Worm (Caenorhabditis elegans) whole organism, early embryonic: ENCODE data around the gene W04D12.1.

ENCODE experiments used
- B0310.2 ChIP-seq: sonication (generic microtip); optimal IDR thresholded peaks from 2 replicates; lab custom pipeline; 2016; ENCODE audit warnings: mild to moderate bottlenecking, missing genetic modification characterization, missing compliant biosample characterization
- F13C5.2 ChIP-seq: sonication (generic microtip); optimal IDR thresholded peaks from 2 replicates; lab custom pipeline; 2017; ENCODE audit warnings: mild to moderate bottlenecking, missing genetic modification characterization, inconsistent platforms, missing compliant biosample characterization
- aly-1 ChIP-seq: sonication (generic microtip); optimal IDR thresholded peaks from 2 replicates; lab custom pipeline; 2016; ENCODE audit warnings: missing genetic modification characterization, missing compliant biosample characterization
- ama-1 ChIP-seq: fragments of 150-350 bp; optimal IDR thresholded peaks from 2 replicates; lab custom pipeline; 2014
- ceh-13 ChIP-seq: fragments of 200-800 bp; sonication (Bioruptor generic); optimal IDR thresholded peaks from 2 replicates; lab custom pipeline; 2018; ENCODE audit warnings: mild to moderate bottlenecking, missing genetic modification characterization, missing compliant biosample characterization
- ceh-36 ChIP-seq: sonication (generic microtip); optimal IDR thresholded peaks from 2 replicates; lab custom pipeline; 2016; ENCODE audit warnings: missing genetic modification characterization, inconsistent platforms, missing compliant biosample characterization
- ets-7 ChIP-seq: sonication (generic microtip); optimal IDR thresholded peaks from 2 replicates; lab custom pipeline; 2016; ENCODE audit warnings: missing genotype, missing genetic modification characterization, missing compliant biosample characterization
- flt-1 ChIP-seq: fragments of 200-800 bp; sonication (Bioruptor generic); IDR thresholded peaks from 2 replicates; pipeline ENCODE4 v1.3.6; 2022; ENCODE audit warnings: missing genetic modification characterization, missing compliant biosample characterization
- hmbx-1 ChIP-seq: sonication (generic microtip); optimal IDR thresholded peaks from 2 replicates; lab custom pipeline; 2016; ENCODE audit warnings: mild to moderate bottlenecking, missing genetic modification characterization, missing compliant biosample characterization
- hmg-4 ChIP-seq: fragments of 200-800 bp; sonication (Bioruptor generic); optimal IDR thresholded peaks from 2 replicates; lab custom pipeline; 2018; ENCODE audit warnings: mild to moderate bottlenecking, missing genetic modification characterization, missing compliant biosample characterization
- hnd-1 ChIP-seq: sonication (generic microtip); optimal IDR thresholded peaks from 2 replicates; lab custom pipeline; 2016; ENCODE audit warnings: missing genetic modification characterization, missing compliant biosample characterization
- pes-1 ChIP-seq: fragments of 200-800 bp; sonication (Bioruptor generic); IDR thresholded peaks from 2 replicates; pipeline ENCODE4 v1.3.6; 2022; ENCODE audit warnings: missing genetic modification reagents, missing genetic modification characterization, missing compliant biosample characterization
- scrt-1 ChIP-seq: fragments of 200-800 bp; sonication (Bioruptor generic); IDR thresholded peaks from 2 replicates; pipeline ENCODE4 v1.3.6; 2022; ENCODE audit warnings: missing genetic modification characterization, missing compliant biosample characterization
- sea-1 ChIP-seq: fragments of 200-800 bp; sonication (Bioruptor generic); conservative IDR thresholded peaks from 2 replicates; pipeline ENCODE4 v1.3.6; 2022; ENCODE audit warnings: missing genetic modification characterization, missing compliant biosample characterization
- tbx-11 ChIP-seq: fragments of 200-800 bp; sonication (Bioruptor generic); IDR thresholded peaks from 2 replicates; pipeline ENCODE4 v1.3.6; 2022; ENCODE audit warnings: missing genetic modification characterization, missing compliant biosample characterization
- tbx-37 ChIP-seq: fragments of 200-800 bp; sonication (Bioruptor generic); conservative IDR thresholded peaks from 2 replicates; pipeline ENCODE4 v1.3.6; 2022; ENCODE audit warnings: missing genetic modification reagents, missing genetic modification characterization, missing compliant biosample characterization
- tra-4 ChIP-seq: sonication (generic microtip); optimal IDR thresholded peaks from 2 replicates; lab custom pipeline; 2017; ENCODE audit warnings: missing genetic modification characterization, missing compliant biosample characterization

Gene W04D12.1

DNA sequence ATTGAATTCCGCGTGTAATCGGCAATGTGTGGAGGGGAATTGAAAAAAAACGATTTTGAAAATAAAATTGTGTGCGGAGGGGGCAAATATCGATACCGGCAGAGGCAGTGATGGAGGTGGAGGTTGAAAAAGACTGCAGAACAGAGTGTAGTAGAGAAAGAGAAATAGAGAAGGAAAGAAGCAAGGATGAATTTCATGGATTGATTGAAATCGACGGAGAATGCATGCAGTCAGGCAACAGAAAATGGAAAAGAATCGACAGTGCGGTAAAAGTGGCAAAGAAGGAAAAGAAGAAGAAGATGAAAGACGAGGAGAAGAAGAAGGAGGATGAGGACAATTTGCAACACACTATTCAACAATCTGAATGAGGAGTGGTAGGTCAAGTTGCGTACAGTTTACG lies at the start of gene W04D12.1:
W04D12.1 (plus strand) TSS at position 111 of the 400 bp plus-strand sequence.
- TF ChIP-seq tbx-11 (no peak), ets-7 (no peak), F13C5.2 (no peak), hmg-4 (GFP tag; lab: Kevin White, UChicago) (no peak), ceh-13 (GFP tag; lab: Kevin White, UChicago) (no peak), scrt-1 (GFP tag; lab: Robert Waterston, UW) (no peak), aly-1 (tag; lab: Kevin White, UChicago) (no peak), ama-1 (lab: Kevin White, UChicago) (no peak), pes-1 (no peak), hnd-1 (tag; lab: Kevin White, UChicago) (no peak), B0310.2 (tag; lab: Kevin White, UChicago) (no peak), tbx-37 (no peak)

DNA sequence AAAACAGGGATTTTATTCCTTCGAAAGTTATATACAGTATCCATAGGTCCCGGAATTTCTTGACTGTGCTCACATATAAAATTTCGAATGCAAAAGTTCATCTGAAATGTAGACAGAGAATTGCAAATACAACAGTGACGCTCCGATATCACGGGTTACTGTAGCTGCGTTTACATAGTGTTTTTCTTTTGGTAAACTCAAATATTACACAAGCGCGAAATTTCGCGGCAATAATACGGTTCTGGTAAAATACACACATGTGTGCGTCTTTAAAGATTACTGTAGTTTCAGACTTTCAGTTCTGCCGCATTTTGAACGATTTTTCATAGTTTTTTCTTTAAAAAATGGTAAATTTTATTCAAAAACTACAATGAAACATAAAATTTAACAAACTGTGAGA lies 46.2 kb upstream of the W04D12.1 start, which contains the start of gene rev-3:
rev-3 (minus strand) TSS at position 101 of the 400 bp plus-strand sequence.
- no peak for TF ChIP-seq flt-1
- no peak for TF ChIP-seq sea-1 (GFP tag; lab: Robert Waterston, UW)
- TF ChIP-seq aly-1 (tag; lab: Kevin White, UChicago) = no peak
- no peak for TF ChIP-seq ets-7
- TF ChIP-seq hmbx-1 (tag; lab: Kevin White, UChicago) = no peak
- TF ChIP-seq hmg-4 (GFP tag; lab: Kevin White, UChicago) = no peak
- TF ChIP-seq hnd-1 (tag; lab: Kevin White, UChicago) = no peak
- TF ChIP-seq B0310.2 (tag; lab: Kevin White, UChicago) = no peak
- no peak for TF ChIP-seq F13C5.2
- no peak for TF ChIP-seq ceh-13 (GFP tag; lab: Kevin White, UChicago)
- no peak for TF ChIP-seq scrt-1 (GFP tag; lab: Robert Waterston, UW)
- TF ChIP-seq pes-1 = no peak
- no peak for TF ChIP-seq tbx-37

DNA sequence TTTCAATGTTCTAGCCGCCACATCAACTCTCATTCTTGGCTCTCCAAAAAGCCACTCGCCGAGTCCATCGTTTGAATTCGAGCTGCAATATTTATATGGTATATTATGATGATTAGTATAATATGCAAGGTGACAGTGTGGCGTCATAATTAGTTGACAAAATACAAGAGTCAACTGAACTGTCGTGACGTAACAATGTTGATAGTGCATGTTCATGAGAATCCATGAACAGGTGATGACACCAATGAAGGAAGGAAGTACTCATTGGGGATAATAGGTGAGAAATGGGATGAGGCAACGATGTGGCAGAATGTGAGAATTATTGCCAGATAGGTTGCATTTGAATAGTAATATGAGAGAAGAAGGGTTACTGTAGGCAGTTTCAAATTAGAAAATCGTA lies 41.7 kb upstream of the W04D12.1 start:
- TF ChIP-seq ceh-36 (no peak), F13C5.2 (no peak), hnd-1 (tag; lab: Kevin White, UChicago) (no peak), hmg-4 (GFP tag; lab: Kevin White, UChicago) (no peak), tbx-11 (no peak), B0310.2 (tag; lab: Kevin White, UChicago) (no peak), sea-1 (GFP tag; lab: Robert Waterston, UW) (no peak), ets-7 (no peak), ama-1 (lab: Kevin White, UChicago) (no peak), tbx-37 (no peak), tra-4 (no peak), ceh-13 (GFP tag; lab: Kevin White, UChicago) (no peak), pes-1 (no peak), hmbx-1 (tag; lab: Kevin White, UChicago) (no peak)

DNA sequence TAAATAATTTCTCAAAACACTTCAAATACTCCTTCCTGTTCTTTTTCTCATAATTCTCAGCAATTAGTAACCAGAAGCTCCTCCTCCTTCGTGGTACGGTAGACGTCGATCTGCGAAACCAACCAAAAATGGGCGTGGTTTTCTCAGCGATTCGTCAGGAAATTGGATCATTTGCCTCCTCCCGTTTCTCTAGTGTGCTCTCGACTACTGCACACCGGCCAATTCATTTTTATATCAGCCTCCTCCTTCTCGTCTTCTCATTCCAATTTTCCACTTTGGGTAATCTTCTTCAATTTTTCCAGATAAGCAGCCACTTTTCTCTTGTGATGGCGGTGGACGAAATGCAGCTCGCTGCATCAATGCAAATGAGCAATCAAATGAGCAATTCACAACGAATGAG lies 38.0 kb upstream of the W04D12.1 start, which contains the start of gene ceh-10:
ceh-10 (plus strand) TSS at position 301 of the 400 bp plus-strand sequence.
- no peak for TF ChIP-seq tbx-37
- TF ChIP-seq sea-1 (GFP tag; lab: Robert Waterston, UW) = no peak
- no peak for TF ChIP-seq aly-1 (tag; lab: Kevin White, UChicago)
- TF ChIP-seq F13C5.2 = no peak
- TF ChIP-seq tbx-11 = no peak
- TF ChIP-seq pes-1 = no peak
- no peak for TF ChIP-seq scrt-1 (GFP tag; lab: Robert Waterston, UW)
- no peak for TF ChIP-seq flt-1
- no peak for TF ChIP-seq hmbx-1 (tag; lab: Kevin White, UChicago)
- TF ChIP-seq hnd-1 (tag; lab: Kevin White, UChicago) = no peak
- TF ChIP-seq ama-1 (lab: Kevin White, UChicago) = no peak
- no peak for TF ChIP-seq ceh-13 (GFP tag; lab: Kevin White, UChicago)
- TF ChIP-seq ets-7 = no peak
- TF ChIP-seq hmg-4 (GFP tag; lab: Kevin White, UChicago) = no peak
- no peak for TF ChIP-seq ceh-36

DNA sequence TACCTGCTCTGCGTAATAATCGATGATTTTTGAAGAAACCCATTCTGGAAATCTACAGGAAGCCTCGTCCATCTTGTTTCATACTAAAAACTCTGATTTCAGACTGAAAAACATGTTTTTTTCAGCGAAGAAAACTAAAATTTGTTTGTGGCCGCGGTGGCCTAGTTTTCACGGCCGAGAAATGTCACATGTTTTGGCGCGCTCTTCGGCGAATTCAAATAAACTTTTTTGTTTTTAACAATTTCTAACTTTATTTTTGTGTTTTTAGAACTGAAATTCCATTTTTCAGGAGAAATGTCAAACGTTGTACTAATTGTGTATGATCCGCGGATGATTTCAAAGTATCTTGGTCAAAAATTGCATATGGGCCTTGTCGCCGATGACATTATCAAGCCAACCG lies 33.8 kb upstream of the W04D12.1 start, which contains the start of the genes polq-1 and him-10:
polq-1 (minus strand) TSS at position 190 of the 400 bp plus-strand sequence.
him-10 (plus strand) TSS at position 290 of the 400 bp plus-strand sequence.
- TF ChIP-seq tbx-37 (no peak), ceh-13 (GFP tag; lab: Kevin White, UChicago) (no peak), B0310.2 (tag; lab: Kevin White, UChicago) (no peak), ceh-36 (no peak), tra-4 (no peak), flt-1 (no peak), F13C5.2 (no peak), scrt-1 (GFP tag; lab: Robert Waterston, UW) (no peak), sea-1 (GFP tag; lab: Robert Waterston, UW) (no peak), aly-1 (tag; lab: Kevin White, UChicago) (no peak), hnd-1 (tag; lab: Kevin White, UChicago) (no peak), hmbx-1 (tag; lab: Kevin White, UChicago) (no peak), ets-7 (no peak), hmg-4 (GFP tag; lab: Kevin White, UChicago) (no peak), ama-1 (lab: Kevin White, UChicago) (no peak), pes-1 (no peak), tbx-11 (no peak)

DNA sequence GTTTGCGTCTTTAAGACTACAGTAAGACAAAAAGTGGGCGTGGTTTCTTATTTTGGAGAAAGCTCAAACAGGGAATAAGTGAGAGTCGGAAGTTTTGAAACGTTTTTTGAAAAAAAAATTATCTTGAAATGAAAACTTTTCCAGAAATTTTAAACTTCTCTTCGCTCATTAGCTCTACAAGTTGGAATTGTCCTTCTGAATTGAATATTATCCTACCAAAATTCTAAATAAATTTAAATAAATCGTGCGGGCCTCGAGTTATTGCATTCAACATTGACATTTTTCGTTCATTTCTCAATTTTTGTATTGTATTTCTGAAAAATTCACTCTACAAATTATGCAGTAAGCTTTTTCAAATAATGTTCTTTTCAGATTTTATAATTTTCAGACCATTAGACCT lies 31.5 kb upstream of the W04D12.1 start, which contains the start of gene R12B2.3:
R12B2.3 (plus strand) TSS at position 301 of the 400 bp plus-strand sequence.
- TF ChIP-seq scrt-1 (GFP tag; lab: Robert Waterston, UW) (no peak), ceh-36 (no peak), hmbx-1 (tag; lab: Kevin White, UChicago) (no peak), tbx-11 (no peak), B0310.2 (tag; lab: Kevin White, UChicago) (no peak), hmg-4 (GFP tag; lab: Kevin White, UChicago) (no peak), F13C5.2 (no peak), tbx-37 (no peak), flt-1 (no peak), tra-4 (no peak), ama-1 (lab: Kevin White, UChicago) (no peak), ceh-13 (GFP tag; lab: Kevin White, UChicago) (no peak), ets-7 (no peak), aly-1 (tag; lab: Kevin White, UChicago) (no peak), sea-1 (GFP tag; lab: Robert Waterston, UW) (no peak), pes-1 (no peak)

DNA sequence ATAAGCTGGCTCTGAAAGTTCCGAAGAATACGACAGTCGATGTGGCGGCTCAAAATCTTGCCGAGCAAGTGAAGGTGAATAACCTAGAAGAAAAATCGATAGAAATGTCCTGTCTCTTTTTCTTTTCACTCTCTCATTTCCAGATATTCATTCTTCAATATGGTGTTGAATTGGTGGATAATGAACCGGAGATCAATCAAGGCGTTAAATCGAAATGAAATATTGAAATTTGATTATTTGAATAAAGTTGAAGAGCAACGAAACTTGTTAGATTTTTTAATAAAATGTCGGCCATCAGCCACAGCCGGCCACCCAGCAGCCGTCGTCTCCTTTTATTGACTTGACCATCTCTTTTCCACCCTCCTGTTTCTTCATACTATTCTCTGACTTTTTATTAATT lies 30.0 kb upstream of the W04D12.1 start, which contains the start of gene R12B2.2:
R12B2.2 (plus strand) TSS at position 301 of the 400 bp plus-strand sequence.
- TF ChIP-seq ceh-36 (no peak), B0310.2 (tag; lab: Kevin White, UChicago) (no peak)
